Worm (Caenorhabditis elegans) whole organism, midembryonic: Measurements from ENCODE around the gene osm-8.

Source experiments
- T22C8.4 ChIP-seq: fragments of 200-800 bp; sonication (Bioruptor generic); IDR thresholded peaks from 2 replicates; pipeline ENCODE4 v1.3.6; 2022; ENCODE audit warnings: missing genetic modification characterization, missing compliant biosample characterization
- cog-1 ChIP-seq: sonication (generic microtip); optimal IDR thresholded peaks from 2 replicates; lab custom pipeline; 2016; ENCODE audit warnings: missing genetic modification characterization, missing compliant biosample characterization
- tab-1 ChIP-seq: fragments of 200-800 bp; sonication (Bioruptor generic); IDR thresholded peaks from 2 replicates; pipeline ENCODE4 v1.3.6; 2022; ENCODE audit warnings: missing genetic modification characterization, missing compliant biosample characterization
- ztf-23 ChIP-seq: fragments of 200-800 bp; sonication (Bioruptor generic); IDR thresholded peaks from 2 replicates; pipeline ENCODE4 v1.3.6; 2022; ENCODE audit warnings: missing genetic modification reagents, missing genetic modification characterization, missing compliant biosample characterization

DNA sequence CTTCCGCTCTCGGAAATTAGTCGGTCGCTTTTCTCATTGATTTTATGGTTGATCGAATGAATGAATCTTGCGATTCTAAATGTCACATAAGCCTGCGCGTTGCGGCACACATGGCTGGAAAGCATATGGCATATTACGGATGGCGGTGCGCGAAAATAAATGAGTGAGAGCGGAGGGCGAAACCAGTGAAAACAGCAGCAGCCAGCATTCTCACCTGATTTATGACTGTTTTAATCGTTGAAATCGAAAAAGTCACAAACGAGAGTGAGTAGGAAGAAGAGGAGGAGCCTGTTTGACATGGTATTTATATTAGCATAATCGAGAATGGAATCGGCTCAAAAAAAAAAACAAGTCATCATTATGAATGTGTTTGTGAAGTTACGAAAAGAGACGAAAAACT is 19.1 kb upstream of the osm-8 start:
- TF ChIP-seq ztf-23 (GFP tag; lab: Robert Waterston, UW) (no peak), cog-1 (tag; lab: Kevin White, UChicago) (no peak), tab-1 (GFP tag; lab: Robert Waterston, UW) (no peak), T22C8.4 (GFP tag; lab: Robert Waterston, UW) (no peak)
